Fruit fly (Drosophila melanogaster) whole organism, embryonic: Measurements from ENCODE around the gene Jhbp5.

Experiments used
- B-H1 ChIP-seq: fragments of 200-800 bp; sonication (Bioruptor generic); IDR thresholded peaks from 3 replicates; pipeline ENCODE4 v1.3.6; 2022; ENCODE audit warnings: missing biosample characterization, missing genetic modification characterization
- Blimp-1 ChIP-seq: fragments of 200-800 bp; sonication (Bioruptor generic); optimal IDR thresholded peaks from 3 replicates; lab custom pipeline; 2018; ENCODE audit warnings: missing biosample characterization, missing genetic modification characterization, mild to moderate bottlenecking, moderate library complexity, missing genetic modification reagents
- CG11504 ChIP-seq: fragments of 200-800 bp; sonication (Bioruptor generic); optimal IDR thresholded peaks from 3 replicates; lab custom pipeline; 2019; ENCODE audit warnings: missing biosample characterization, mild to moderate bottlenecking, missing genetic modification characterization, moderate library complexity
- CG11723 ChIP-seq: fragments of 200-800 bp; sonication (Bioruptor generic); optimal IDR thresholded peaks from 2 replicates; lab custom pipeline; 2017; ENCODE audit warnings: missing biosample characterization, mild to moderate bottlenecking, missing genetic modification characterization
- CG15514 ChIP-seq: fragments of 200-800 bp; sonication (Bioruptor generic); optimal IDR thresholded peaks from 3 replicates; lab custom pipeline; 2017; ENCODE audit warnings: missing biosample characterization, missing genetic modification characterization, mild to moderate bottlenecking, moderate library complexity, missing genetic modification reagents
- CG18011 ChIP-seq: fragments of 200-800 bp; sonication (Bioruptor generic); optimal IDR thresholded peaks from 2 replicates; lab custom pipeline; 2017; ENCODE audit warnings: missing biosample characterization, missing genetic modification characterization, mild to moderate bottlenecking, moderate library complexity, missing genotype
- CG2199 ChIP-seq: fragments of 200-800 bp; sonication (Bioruptor generic); IDR thresholded peaks from 3 replicates; pipeline ENCODE4 v1.3.6; 2022; ENCODE audit warnings: missing biosample characterization, missing genetic modification characterization
- CG31441 ChIP-seq: fragments of 200-800 bp; sonication (Bioruptor generic); IDR thresholded peaks from 2 replicates; pipeline ENCODE4 v1.3.6; 2022; ENCODE audit warnings: missing biosample characterization, missing genetic modification characterization
- CG33557 ChIP-seq: fragments of 200-800 bp; sonication (Bioruptor generic); optimal IDR thresholded peaks from 2 replicates; lab custom pipeline; 2019; ENCODE audit warnings: missing biosample characterization, mild to moderate bottlenecking, missing genetic modification characterization, moderate library complexity
- CG3995 ChIP-seq: fragments of 200-800 bp; sonication (Bioruptor generic); optimal IDR thresholded peaks from 3 replicates; lab custom pipeline; 2016; ENCODE audit warnings: missing biosample characterization, missing genetic modification characterization
- CG6813 ChIP-seq: fragments of 200-800 bp; sonication (Bioruptor generic); optimal IDR thresholded peaks from 2 replicates; lab custom pipeline; 2017; ENCODE audit warnings: missing biosample characterization, missing genetic modification characterization, mild to moderate bottlenecking, moderate library complexity, missing genetic modification reagents
- CG7786 ChIP-seq: fragments of 200-800 bp; sonication (Bioruptor generic); optimal IDR thresholded peaks from 2 replicates; lab custom pipeline; 2016; ENCODE audit warnings: missing biosample characterization, missing genetic modification characterization
- CG8089 ChIP-seq: fragments of 200-800 bp; sonication (Bioruptor generic); optimal IDR thresholded peaks from 3 replicates; lab custom pipeline; 2016; ENCODE audit warnings: missing biosample characterization, missing genetic modification characterization
- CG8281 ChIP-seq: fragments of 200-800 bp; sonication (Bioruptor generic); optimal IDR thresholded peaks from 2 replicates; lab custom pipeline; 2018; ENCODE audit warnings: missing biosample characterization, mild to moderate bottlenecking, missing genetic modification characterization, moderate library complexity
- CTCF ChIP-seq: fragments of 200-800 bp; sonication (Bioruptor generic); optimal IDR thresholded peaks from 2 replicates; lab custom pipeline; 2017; ENCODE audit warnings: missing biosample characterization, mild to moderate bottlenecking, missing genetic modification characterization, moderate library complexity
- Ets97D ChIP-seq: fragments of 200-800 bp; sonication (Bioruptor generic); optimal IDR thresholded peaks from 3 replicates; lab custom pipeline; 2016; ENCODE audit warnings: missing biosample characterization, missing genetic modification characterization
- HHEX ChIP-seq: fragments of 200-800 bp; sonication (Bioruptor generic); optimal IDR thresholded peaks from 3 replicates; lab custom pipeline; 2017; ENCODE audit warnings: missing biosample characterization, mild to moderate bottlenecking, missing genetic modification characterization, missing genetic modification reagents
- HLH4C ChIP-seq: fragments of 200-800 bp; sonication (Bioruptor generic); IDR thresholded peaks from 3 replicates; pipeline ENCODE4 v1.3.6; 2022; ENCODE audit warnings: missing biosample characterization, missing genetic modification characterization; ENCODE audit not compliant: partially characterized antibody
- Hand ChIP-seq: fragments of 200-800 bp; sonication (Bioruptor generic); optimal IDR thresholded peaks from 2 replicates; lab custom pipeline; 2017; ENCODE audit warnings: mild to moderate bottlenecking, missing biosample characterization, missing genetic modification reagents, missing genetic modification characterization
- Hr51 ChIP-seq, 2 experiments: fragments of 200-800 bp; sonication (Bioruptor generic); optimal IDR thresholded peaks; 2 replicates in 1 of 2; 3 replicates in 1 of 2; lab custom pipeline; 2016 to 2018; ENCODE audit warnings: missing biosample characterization in 2 of 2, missing genetic modification characterization in 2 of 2, mild to moderate bottlenecking in 1 of 2, moderate library complexity in 1 of 2
- Jarid2 ChIP-seq: fragments of 200-800 bp; sonication (Bioruptor generic); optimal IDR thresholded peaks from 3 replicates; lab custom pipeline; 2017; ENCODE audit warnings: mild to moderate bottlenecking, missing biosample characterization, missing genetic modification reagents, missing genetic modification characterization
- Med ChIP-seq: fragments of 200-800 bp; sonication (Bioruptor generic); peaks from one replicate; lab custom pipeline; 2016; ENCODE audit warnings: missing biosample characterization, missing genetic modification characterization, mild to moderate bottlenecking, inconsistent platforms, moderate library complexity
- Nf-YB ChIP-seq: fragments of 200-800 bp; sonication (Bioruptor generic); optimal IDR thresholded peaks from 3 replicates; lab custom pipeline; 2019; ENCODE audit warnings: missing biosample characterization, mild to moderate bottlenecking, missing genetic modification characterization, moderate library complexity
- Opbp ChIP-seq: fragments of 200-800 bp; sonication (Bioruptor generic); IDR thresholded peaks from 3 replicates; pipeline ENCODE4 v1.3.6; 2022; ENCODE audit warnings: missing biosample characterization, missing genetic modification characterization; ENCODE audit not compliant: partially characterized antibody
- Poxn ChIP-seq: fragments of 200-800 bp; sonication (Bioruptor generic); IDR thresholded peaks from 2 replicates; pipeline ENCODE4 v1.3.6; 2022; ENCODE audit warnings: missing biosample characterization, missing genetic modification characterization
- Xrp1 ChIP-seq: fragments of 200-800 bp; sonication (Bioruptor generic); IDR thresholded peaks from 2 replicates; pipeline ENCODE4 v1.3.6; 2022; ENCODE audit warnings: missing biosample characterization, missing genetic modification characterization
- inv ChIP-seq: fragments of 200-800 bp; sonication (Bioruptor generic); IDR thresholded peaks from 2 replicates; pipeline ENCODE4 v1.3.6; 2022; ENCODE audit warnings: missing biosample characterization, missing genetic modification characterization; ENCODE audit not compliant: partially characterized antibody
- ken ChIP-seq: fragments of 200-800 bp; sonication (Bioruptor generic); IDR thresholded peaks from 3 replicates; pipeline ENCODE4 v1.3.6; 2022; ENCODE audit warnings: missing biosample characterization, missing genetic modification characterization
- mam ChIP-seq: fragments of 200-800 bp; sonication (Bioruptor generic); optimal IDR thresholded peaks from 3 replicates; lab custom pipeline; 2016; ENCODE audit warnings: missing biosample characterization, missing genetic modification characterization
- mirr ChIP-seq: fragments of 200-800 bp; sonication (Bioruptor generic); optimal IDR thresholded peaks from 3 replicates; lab custom pipeline; 2018; ENCODE audit warnings: missing biosample characterization, mild to moderate bottlenecking, missing genetic modification characterization
- odd ChIP-seq: fragments of 200-800 bp; sonication (Bioruptor generic); optimal IDR thresholded peaks from 2 replicates; lab custom pipeline; 2017; ENCODE audit warnings: missing biosample characterization, mild to moderate bottlenecking, missing genetic modification characterization
- phol ChIP-seq: fragments of 200-800 bp; sonication (Bioruptor generic); optimal IDR thresholded peaks from 3 replicates; lab custom pipeline; 2018; ENCODE audit warnings: missing biosample characterization, mild to moderate bottlenecking, missing genetic modification characterization, moderate library complexity
- sens ChIP-seq: fragments of 200-800 bp; sonication (Bioruptor generic); peaks from one replicate; lab custom pipeline; 2016; ENCODE audit warnings: missing biosample characterization, missing genetic modification characterization
- stwl ChIP-seq: fragments of 200-800 bp; sonication (Bioruptor generic); optimal IDR thresholded peaks from 3 replicates; lab custom pipeline; 2018; ENCODE audit warnings: missing biosample characterization, mild to moderate bottlenecking, missing genetic modification characterization, moderate library complexity
- toy ChIP-seq: fragments of 200-800 bp; sonication (Bioruptor generic); IDR thresholded peaks from 2 replicates; pipeline ENCODE4 v1.3.6; 2022; ENCODE audit warnings: missing biosample characterization, missing genetic modification characterization

The Jhbp5 gene

dm6 chr3R:16049369-16049768 is 3.4 kb upstream of the Jhbp5 start, which contains the start of the genes IKKbeta and CG5013 (continued):
- TF ChIP-seq Blimp-1 (GFP tag; lab: Kevin White, UChicago) (no peak), Ets97D (GFP tag; lab: Kevin White, UChicago) (peak; percentile 43), CG15514 (GFP tag; lab: Kevin White, UChicago) (peak; percentile 41), Opbp (GFP tag; lab: Robert Waterston, UW) (peak; percentile 72; the same call in 2 of the 3 replicates), ken (GFP tag; lab: Robert Waterston, UW) (peak; percentile 52; the same call in 1 of the 3 replicates), B-H1 (GFP tag; lab: Robert Waterston, UW) (no peak), toy (GFP tag; lab: Robert Waterston, UW) (no peak), Xrp1 (GFP tag; lab: Robert Waterston, UW) (peak; percentile 41; the same call in 1 of the 2 replicates), Poxn (GFP tag; lab: Robert Waterston, UW) (no peak), CG7786 (GFP tag; lab: Kevin White, UChicago) (peak; percentile 67), Med (GFP tag; lab: Kevin White, UChicago) (peak; percentile 92), Hand (GFP tag; lab: Kevin White, UChicago) (no peak), odd (GFP tag; lab: Kevin White, UChicago) (no peak), CG33557 (peak; percentile 38), mam (GFP tag; lab: Kevin White, UChicago) (peak; percentile 78), CG8089 (GFP tag; lab: Kevin White, UChicago) (no peak), Jarid2 (GFP tag; lab: Kevin White, UChicago) (no peak), mirr (GFP tag; lab: Kevin White, UChicago) (no peak), CG11723 (no peak), HLH4C (GFP tag; lab: Robert Waterston, UW) (peak; percentile 85), phol (peak; percentile 66), Hr51 (GFP tag; optimal IDR thresholded peaks at IDR 0.05; lab: Kevin White, UChicago) (peak in 1 of 2 experiments; percentile 44), Nf-YB (GFP tag; lab: Kevin White, UChicago) (no peak), CG8281 (tag; lab: Kevin White, UChicago) (no peak), CG31441 (GFP tag; lab: Robert Waterston, UW) (peak; percentile 98), inv (GFP tag; lab: Robert Waterston, UW) (peak; percentile 74)

- TF ChIP-seq CG3995 (peak; percentile 71), CG18011 (peak; percentile 78), stwl (peak; percentile 11), CTCF (peak; percentile 76), CG11504 (peak; percentile 7), CG6813 (no peak), HHEX (GFP tag; lab: Kevin White, UChicago) (no peak), Blimp-1 (GFP tag; lab: Kevin White, UChicago) (peak; percentile 22), CG2199 (GFP tag; lab: Robert Waterston, UW) (peak; percentile 88; the same call in 2 of the 3 replicates), sens (GFP tag; lab: Kevin White, UChicago) (peak; percentile 73)
Observed at dm6 chr3R:16042900-16043548, 2.9 kb downstream of the Jhbp5 start, which contains the start of gene Jhbp4. Gene Jhbp4 (plus strand): TSS chr3R:16043498.
